Worm (Caenorhabditis elegans) whole organism, young adult: ENCODE results near the gene str-134.

Experiments used
- F39B2.1 ChIP-seq: fragments of 200-800 bp; sonication (Bioruptor generic); IDR thresholded peaks from 2 replicates; pipeline ENCODE4 v1.3.6; 2022; ENCODE audit warnings: missing genetic modification reagents, missing genetic modification characterization, missing compliant biosample characterization
- chd-7 ChIP-seq: sonication (generic microtip); optimal IDR thresholded peaks from 2 replicates; lab custom pipeline; 2016; ENCODE audit warnings: mild to moderate bottlenecking, missing genetic modification characterization, moderate library complexity, missing compliant biosample characterization
- hmg-1.2 ChIP-seq: fragments of 200-800 bp; sonication (Bioruptor generic); IDR thresholded peaks from 2 replicates; pipeline ENCODE4 v1.3.6; 2022; ENCODE audit warnings: missing genetic modification reagents, missing genetic modification characterization, missing compliant biosample characterization
- madf-10 ChIP-seq: sonication (generic microtip); optimal IDR thresholded peaks from 2 replicates; lab custom pipeline; 2016; ENCODE audit warnings: mild to moderate bottlenecking, missing genetic modification characterization, missing compliant biosample characterization
- nfya-1 ChIP-seq: sonication (generic microtip); optimal IDR thresholded peaks from 2 replicates; lab custom pipeline; 2017; ENCODE audit warnings: antibody characterized with exemption, missing compliant biosample characterization, missing genetic modification characterization, borderline replicate concordance; ENCODE audit not compliant: insufficient read depth
- nhr-120 ChIP-seq: fragments of 200-800 bp; sonication (Bioruptor generic); IDR thresholded peaks from 2 replicates; pipeline ENCODE4 v1.3.6; 2022; ENCODE audit warnings: missing genetic modification characterization, missing compliant biosample characterization
- repo-1 ChIP-seq: sonication (generic microtip); optimal IDR thresholded peaks from 2 replicates; lab custom pipeline; 2017; ENCODE audit warnings: mild to moderate bottlenecking, missing genetic modification characterization, missing compliant biosample characterization
- snpc-4 ChIP-seq, 5 experiments: fragments of 150-350 bp in 1 of 5; sonication (generic microtip) in 4 of 5; optimal IDR thresholded peaks; 2 replicates each; lab custom pipeline; 2014 to 2018; ENCODE audit warnings: missing genetic modification characterization in 5 of 5, missing biosample characterization in 3 of 5, antibody characterized with exemption in 2 of 5, mild to moderate bottlenecking in 2 of 5, missing compliant biosample characterization in 2 of 5, missing genotype in 2 of 5, moderate library complexity in 2 of 5, missing genetic modification reagents in 1 of 5
- tbp1 ChIP-seq: fragments of 200-800 bp; sonication (Bioruptor generic); optimal IDR thresholded peaks from 2 replicates; lab custom pipeline; 2018; ENCODE audit warnings: mild to moderate bottlenecking, missing genetic modification characterization, missing compliant biosample characterization
- unc-130 ChIP-seq: sonication (generic microtip); optimal IDR thresholded peaks from 2 replicates; lab custom pipeline; 2016; ENCODE audit warnings: missing genetic modification reagents, missing genetic modification characterization, missing compliant biosample characterization

- TF ChIP-seq hmg-1.2 (GFP tag; lab: Robert Waterston, UW) (no peak), snpc-4 (GFP tag; optimal IDR thresholded peaks at IDR 0.05; lab: Kevin White, UChicago) (no peak), snpc-4 (tag; optimal IDR thresholded peaks at IDR 0.05; lab: Kevin White, UChicago) (no peak), unc-130 (GFP tag; lab: Kevin White, UChicago) (no peak), chd-7 (tag; lab: Kevin White, UChicago) (no peak), nfya-1 (no peak), F39B2.1 (no peak), madf-10 (no peak), tbp1 (GFP tag; lab: Kevin White, UChicago) (no peak), nhr-120 (no peak), repo-1 (tag; lab: Kevin White, UChicago) (peak; percentile 61)
These were observed 19.0 kb upstream of the str-134 start for ce11 chrV:724470-724890.
